Fruit fly (Drosophila melanogaster) S2 (cell line): ENCODE results near the gene CG33946.

Source experiments
- CG8478 ChIP-seq: fragments of >200 bp; optimal IDR thresholded peaks from 2 replicates; lab custom pipeline; 2018
- CTCF ChIP-seq, 2 experiments: fragments of >200 bp; optimal IDR thresholded peaks; 2 replicates each; lab custom pipeline; 2018

CG33946 gene

dm6 chr3L:6263470-6263869, 43.1 kb downstream of the CG33946 start:
- TF ChIP-seq CTCF (optimal IDR thresholded peaks at IDR 0.05; lab: Kevin White, UChicago) (no peak), CG8478 (lab: Kevin White, UChicago) (no peak)

DNA sequence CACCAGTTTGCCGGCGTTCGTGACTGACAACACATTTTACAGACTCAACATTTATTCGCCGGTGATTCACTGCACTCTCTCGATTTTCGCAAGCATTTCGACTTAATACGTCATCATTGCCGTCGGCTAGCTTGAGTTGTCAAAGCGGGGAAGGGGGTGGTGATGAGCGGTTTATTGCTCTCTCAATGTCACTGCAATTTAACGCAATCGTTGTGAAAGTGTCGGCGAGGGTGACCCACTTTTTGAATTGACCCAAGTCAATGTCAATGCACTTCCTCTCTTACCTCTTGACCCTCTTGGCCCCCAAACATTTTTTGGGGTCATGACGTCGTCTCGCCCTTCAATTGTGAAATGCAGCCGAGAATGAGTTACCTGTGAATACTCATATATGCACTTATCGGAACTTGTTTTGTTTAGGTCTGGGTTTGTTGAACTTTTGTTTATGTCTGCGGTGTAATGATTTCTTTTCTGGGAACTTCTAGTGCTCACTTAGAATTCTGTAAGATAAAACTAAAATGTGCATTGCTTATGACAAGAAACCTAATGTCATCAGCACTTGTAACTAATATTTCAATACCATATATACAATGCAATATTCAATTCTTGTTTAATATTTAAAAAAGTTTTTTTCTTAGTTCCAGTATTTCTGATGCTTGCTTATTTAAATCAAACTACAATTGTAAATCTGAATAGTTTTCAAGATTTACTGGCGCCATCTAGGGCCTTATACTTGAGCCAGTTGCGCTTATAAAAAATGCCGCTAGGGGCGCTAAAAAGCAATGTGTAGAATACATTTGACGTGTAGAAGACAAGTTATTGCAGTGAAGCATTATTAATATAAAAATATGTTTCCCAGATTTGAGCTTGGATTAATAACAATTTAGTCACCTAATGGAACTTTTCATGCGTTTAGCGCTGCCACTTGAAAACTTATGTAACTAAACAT, 43.8 kb downstream of the CG33946 start:
- TF ChIP-seq CG8478 (lab: Kevin White, UChicago) = no peak
- TF ChIP-seq CTCF (optimal IDR thresholded peaks at IDR 0.05; lab: Kevin White, UChicago) = peak; percentile 80 to 95

DNA sequence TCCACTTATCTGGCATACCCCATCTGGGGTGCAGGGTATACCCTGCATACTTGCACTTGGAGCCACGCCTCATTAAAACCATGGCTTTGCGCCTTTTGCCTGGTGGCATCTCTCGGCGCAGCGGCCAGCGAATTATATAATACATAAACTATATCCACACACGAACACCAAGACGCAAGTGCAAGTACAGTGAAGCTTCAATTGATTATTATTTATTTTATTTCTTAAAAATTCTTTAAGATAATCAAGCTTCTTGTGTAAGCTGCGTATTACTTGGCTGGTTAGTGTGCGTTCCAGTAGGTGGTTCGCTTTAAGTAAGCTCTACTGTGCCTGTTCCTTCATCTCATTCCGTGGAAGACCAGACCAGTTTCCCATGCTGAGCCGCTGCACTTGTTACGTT, 45.9 kb downstream of the CG33946 start:
- no peak for TF ChIP-seq CG8478 (lab: Kevin White, UChicago)
- TF ChIP-seq CTCF (optimal IDR thresholded peaks at IDR 0.05; lab: Kevin White, UChicago) = no peak

- no peak for TF ChIP-seq CG8478 (lab: Kevin White, UChicago)
- no peak for TF ChIP-seq CTCF (optimal IDR thresholded peaks at IDR 0.05; lab: Kevin White, UChicago)
Measured at dm6 chr3L:6267509-6267908, 47.1 kb downstream of the CG33946 start.

DNA sequence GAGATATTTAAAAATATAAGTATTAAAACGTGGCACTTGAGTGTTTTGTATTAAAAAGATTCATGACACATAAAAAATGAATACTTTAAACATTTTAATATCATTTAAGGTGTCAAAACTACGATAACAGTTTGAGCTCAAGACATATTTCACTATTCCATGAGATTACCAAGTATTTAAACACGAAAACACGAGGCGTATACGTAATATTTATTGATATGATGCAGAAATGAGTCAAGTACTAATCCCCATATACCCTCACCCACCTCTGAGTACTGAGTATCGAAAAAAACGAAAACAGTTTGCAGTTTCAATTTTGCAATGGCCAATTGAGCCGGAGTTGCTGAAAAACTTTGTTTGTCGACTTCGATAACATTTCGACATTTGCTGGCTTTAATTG, 47.7 kb downstream of the CG33946 start:
- TF ChIP-seq CG8478 (lab: Kevin White, UChicago) = no peak
- TF ChIP-seq CTCF (optimal IDR thresholded peaks at IDR 0.05; lab: Kevin White, UChicago) = no peak

DNA sequence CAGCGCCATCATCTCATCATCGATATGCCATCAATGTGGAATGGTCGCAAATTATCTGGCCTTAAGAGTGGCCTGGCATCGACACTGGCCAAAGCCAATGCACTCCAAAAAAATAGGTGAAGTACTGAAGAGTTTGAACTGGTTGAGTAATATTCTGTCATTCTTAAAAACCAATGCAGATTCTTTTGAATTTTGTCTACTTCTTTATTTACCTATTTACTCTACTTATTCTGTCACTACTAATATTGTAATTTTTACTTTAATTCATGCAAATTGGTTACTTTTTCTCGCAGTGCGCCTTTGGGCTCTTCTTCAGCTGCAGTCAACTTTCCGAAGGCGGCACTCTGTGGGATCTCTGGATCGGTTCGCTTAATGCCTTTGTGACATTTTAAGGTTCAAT, 48.6 kb downstream of the CG33946 start:
- TF ChIP-seq CTCF (optimal IDR thresholded peaks at IDR 0.05; lab: Kevin White, UChicago) = no peak
- TF ChIP-seq CG8478 (lab: Kevin White, UChicago) = no peak

- no peak for TF ChIP-seq CTCF (optimal IDR thresholded peaks at IDR 0.05; lab: Kevin White, UChicago)
- TF ChIP-seq CG8478 (lab: Kevin White, UChicago) = no peak
Measured at dm6 chr3L:6270283-6270682, 49.9 kb downstream of the CG33946 start.
